Worm (Caenorhabditis elegans) whole organism, L4 larva: ENCODE data around the gene gtap-2.

Experiments used
- F49E8.2 ChIP-seq: sonication (generic microtip); optimal IDR thresholded peaks from 2 replicates; lab custom pipeline; 2016; ENCODE audit warnings: missing compliant biosample characterization, mild to moderate bottlenecking, missing genetic modification characterization, borderline replicate concordance
- T20F7.1 ChIP-seq: fragments of 200-800 bp; sonication (Bioruptor generic); optimal IDR thresholded peaks from 2 replicates; lab custom pipeline; 2018; ENCODE audit warnings: mild to moderate bottlenecking, missing genetic modification characterization, missing compliant biosample characterization
- T26A8.4 ChIP-seq: fragments of 200-800 bp; sonication (Bioruptor generic); IDR thresholded peaks from 2 replicates; pipeline ENCODE4 v1.3.6; 2022; ENCODE audit warnings: missing genetic modification characterization, missing compliant biosample characterization
- ZK546.5 ChIP-seq, 2 experiments: sonication (generic microtip); optimal IDR thresholded peaks; 2 replicates each; lab custom pipeline; 2017; ENCODE audit warnings: missing biosample characterization in 2 of 2, missing genetic modification characterization in 2 of 2
- aha-1 ChIP-seq: fragments of 150-350 bp; peaks from one replicate; lab custom pipeline; 2014; ENCODE audit warnings: missing biosample characterization, missing genetic modification characterization
- ama-1 ChIP-seq: fragments of 150-350 bp; optimal IDR thresholded peaks from 2 replicates; lab custom pipeline; 2014; ENCODE audit warnings: inconsistent platforms, mixed read lengths
- ceh-20 ChIP-seq: fragments of 200-800 bp; sonication (Bioruptor generic); IDR thresholded peaks from 2 replicates; pipeline ENCODE4 v1.3.6; 2022; ENCODE audit warnings: missing genetic modification reagents, missing genetic modification characterization, missing compliant biosample characterization
- daf-16 ChIP-seq, 3 experiments: sonication (generic microtip); optimal IDR thresholded peaks; 2 replicates each; lab custom pipeline; 2016 to 2017; ENCODE audit warnings: missing genetic modification characterization in 3 of 3, missing genetic modification reagents in 3 of 3, mild to moderate bottlenecking in 2 of 3, missing compliant biosample characterization in 2 of 3, missing biosample characterization in 1 of 3, moderate library complexity in 1 of 3
- daf-19 ChIP-seq: fragments of 200-800 bp; sonication (Bioruptor generic); conservative IDR thresholded peaks from 2 replicates; pipeline ENCODE4 v1.3.6; 2022; ENCODE audit warnings: missing genetic modification characterization, missing compliant biosample characterization
- daf-8 ChIP-seq: fragments of 200-800 bp; sonication (Bioruptor generic); IDR thresholded peaks from 2 replicates; pipeline ENCODE4 v1.3.6; 2022; ENCODE audit warnings: missing genetic modification characterization, missing compliant biosample characterization
- duxl-1 ChIP-seq: sonication (generic microtip); optimal IDR thresholded peaks from 2 replicates; lab custom pipeline; 2016; ENCODE audit warnings: mild to moderate bottlenecking, missing genetic modification characterization, moderate library complexity, missing compliant biosample characterization; ENCODE audit not compliant: poor library complexity
- dve-1 ChIP-seq: sonication (generic microtip); optimal IDR thresholded peaks from 2 replicates; lab custom pipeline; 2017; ENCODE audit warnings: antibody characterized with exemption, mild to moderate bottlenecking, missing genetic modification characterization, missing compliant biosample characterization; ENCODE audit not compliant: insufficient read depth
- hif-1 ChIP-seq, 2 experiments: sonication (generic microtip); optimal IDR thresholded peaks; 2 replicates each; lab custom pipeline; 2016 to 2017; ENCODE audit warnings: missing compliant biosample characterization in 2 of 2, missing genetic modification characterization in 2 of 2, missing genetic modification reagents in 2 of 2, missing genotype in 2 of 2, mild to moderate bottlenecking in 1 of 2
- hlh-30 ChIP-seq: sonication (generic microtip); optimal IDR thresholded peaks from 2 replicates; lab custom pipeline; 2017; ENCODE audit warnings: antibody characterized with exemption, mild to moderate bottlenecking, missing genetic modification characterization, missing compliant biosample characterization; ENCODE audit not compliant: insufficient read depth
- lin-38 ChIP-seq: fragments of 200-800 bp; sonication (Bioruptor generic); IDR thresholded peaks from 2 replicates; pipeline ENCODE4 v1.3.6; 2022; ENCODE audit warnings: missing genetic modification reagents, missing genetic modification characterization, missing compliant biosample characterization
- lin-39 ChIP-seq: fragments of 150-350 bp; optimal IDR thresholded peaks from 2 replicates; lab custom pipeline; 2014; ENCODE audit warnings: missing biosample characterization, missing genetic modification reagents, missing genetic modification characterization
- lsy-2 ChIP-seq, 2 experiments: fragments of 150-350 bp in 1 of 2; sonication (generic microtip) in 1 of 2; optimal IDR thresholded peaks; 2 replicates each; lab custom pipeline; 2014 to 2017; ENCODE audit warnings: missing biosample characterization in 2 of 2, missing genetic modification characterization in 2 of 2
- madf-5 ChIP-seq, 2 experiments: fragments of 200-800 bp; sonication (Bioruptor generic); IDR thresholded peaks; 2 replicates each; pipeline ENCODE4 v1.3.6; 2022; ENCODE audit warnings: missing compliant biosample characterization in 2 of 2, missing genetic modification characterization in 2 of 2
- mdt-29 ChIP-seq: fragments of 200-800 bp; sonication (Bioruptor generic); IDR thresholded peaks from 2 replicates; pipeline ENCODE4 v1.3.6; 2022; ENCODE audit warnings: missing genetic modification reagents, missing genetic modification characterization, missing compliant biosample characterization
- mes-2 ChIP-seq: sonication (generic microtip); optimal IDR thresholded peaks from 2 replicates; lab custom pipeline; 2016; ENCODE audit warnings: missing genotype, mild to moderate bottlenecking, missing genetic modification characterization, missing compliant biosample characterization; ENCODE audit not compliant: poor library complexity, severe bottlenecking
- nhr-102 ChIP-seq: sonication (generic microtip); optimal IDR thresholded peaks from 2 replicates; lab custom pipeline; 2016; ENCODE audit warnings: mild to moderate bottlenecking, missing genetic modification characterization, moderate library complexity, missing compliant biosample characterization
- nhr-11 ChIP-seq: fragments of 150-350 bp; optimal IDR thresholded peaks from 2 replicates; lab custom pipeline; 2014; ENCODE audit warnings: missing biosample characterization, missing genetic modification characterization
- nhr-25 ChIP-seq: sonication (generic microtip); optimal IDR thresholded peaks from 2 replicates; lab custom pipeline; 2017; ENCODE audit warnings: missing genetic modification characterization, mild to moderate bottlenecking, missing compliant biosample characterization, antibody characterized with exemption, moderate library complexity, borderline replicate concordance; ENCODE audit not compliant: insufficient read depth
- nhr-41 ChIP-seq: fragments of 200-800 bp; sonication (Bioruptor generic); IDR thresholded peaks from 2 replicates; pipeline ENCODE4 v1.3.6; 2022; ENCODE audit warnings: missing genetic modification reagents, missing genetic modification characterization, missing compliant biosample characterization
- nhr-6 ChIP-seq: fragments of 150-350 bp; optimal IDR thresholded peaks from 2 replicates; lab custom pipeline; 2014; ENCODE audit warnings: missing biosample characterization, missing genetic modification characterization
- snpc-1.2 ChIP-seq: fragments of 200-800 bp; sonication (Bioruptor generic); IDR thresholded peaks from 2 replicates; pipeline ENCODE4 v1.3.6; 2022; ENCODE audit warnings: missing genetic modification reagents, missing genetic modification characterization, missing compliant biosample characterization
- spr-1 ChIP-seq: sonication (generic microtip); optimal IDR thresholded peaks from 2 replicates; lab custom pipeline; 2016; ENCODE audit warnings: mild to moderate bottlenecking, missing genetic modification characterization, missing compliant biosample characterization
- spr-3 ChIP-seq: fragments of 200-800 bp; sonication (Bioruptor generic); optimal IDR thresholded peaks from 2 replicates; lab custom pipeline; 2018; ENCODE audit warnings: mild to moderate bottlenecking, missing genetic modification characterization, missing compliant biosample characterization
- zfp-2 ChIP-seq: sonication (generic microtip); optimal IDR thresholded peaks from 2 replicates; lab custom pipeline; 2016; ENCODE audit warnings: mild to moderate bottlenecking, missing genetic modification characterization, missing compliant biosample characterization
- zip-2 ChIP-seq: fragments of 150-350 bp; optimal IDR thresholded peaks from 2 replicates; lab custom pipeline; 2014; ENCODE audit warnings: missing biosample characterization, missing genetic modification characterization
- ztf-11 ChIP-seq: fragments of 150-350 bp; optimal IDR thresholded peaks from 2 replicates; lab custom pipeline; 2014; ENCODE audit warnings: missing biosample characterization, missing genetic modification characterization

gtap-2 gene

DNA sequence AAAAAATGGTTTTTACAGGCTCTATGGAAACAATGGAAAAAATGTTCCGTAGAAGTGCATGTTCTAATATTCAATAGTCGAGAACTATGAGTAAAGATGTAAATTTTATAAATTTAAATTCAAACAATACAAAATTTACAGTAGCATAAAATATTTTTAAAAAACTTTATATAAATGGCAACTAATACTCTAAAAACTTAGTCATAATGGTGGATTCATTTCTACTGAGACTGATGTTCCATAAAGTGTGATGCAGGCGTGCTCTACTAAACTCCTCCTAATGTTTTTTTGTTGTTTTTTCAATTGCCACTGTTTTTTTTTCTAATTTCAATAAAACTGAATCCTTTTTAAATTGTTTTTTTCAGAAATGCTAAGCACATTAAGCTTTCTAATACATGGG lies at the start of gene gtap-2:
gtap-2 (plus strand) TSS at position 366 of the 400 bp plus-strand sequence.
- no peak for TF ChIP-seq ceh-20
- no peak for TF ChIP-seq snpc-1.2 (GFP tag; lab: Robert Waterston, UW)
- peak; percentile 37 for TF ChIP-seq T20F7.1 (GFP tag; lab: Kevin White, UChicago)
- peak in 1 of 2 experiments; percentile 37 for TF ChIP-seq lsy-2 (tag; optimal IDR thresholded peaks at IDR 0.05; lab: Kevin White, UChicago)
- TF ChIP-seq nhr-6 (tag; lab: Kevin White, UChicago) = no peak
- TF ChIP-seq zip-2 = no peak
- no peak for TF ChIP-seq ZK546.5 (tag; optimal IDR thresholded peaks at IDR 0.05; lab: Kevin White, UChicago)
- no peak for TF ChIP-seq spr-3 (GFP tag; lab: Kevin White, UChicago)
- no peak for TF ChIP-seq nhr-25 (tag; lab: Kevin White, UChicago)
- peak; percentile 53 for TF ChIP-seq lin-38 (GFP tag; lab: Robert Waterston, UW)
- TF ChIP-seq hlh-30 (tag; lab: Kevin White, UChicago) = peak; percentile 9
- TF ChIP-seq daf-16 (GFP tag; optimal IDR thresholded peaks at IDR 0.05; lab: Kevin White, UChicago) = no peak
- no peak for TF ChIP-seq daf-16 (tag; optimal IDR thresholded peaks at IDR 0.05; lab: Kevin White, UChicago)
- no peak for TF ChIP-seq zfp-2 (tag; lab: Kevin White, UChicago)
- TF ChIP-seq dve-1 (tag; lab: Kevin White, UChicago) = peak; percentile 3
- TF ChIP-seq daf-19 (GFP tag; lab: Robert Waterston, UW) = no peak
- no peak for TF ChIP-seq F49E8.2 (tag; lab: Kevin White, UChicago)
- TF ChIP-seq ztf-11 (tag; lab: Kevin White, UChicago) = no peak
- TF ChIP-seq daf-8 (GFP tag; lab: Robert Waterston, UW) = no peak
- TF ChIP-seq lin-39 = no peak
- TF ChIP-seq nhr-11 = no peak
- no peak for TF ChIP-seq T26A8.4
- TF ChIP-seq duxl-1 (tag; lab: Kevin White, UChicago) = no peak
- TF ChIP-seq hif-1 (tag; optimal IDR thresholded peaks at IDR 0.05; lab: Kevin White, UChicago) = peak in 1 of 2 experiments; percentile 54
- TF ChIP-seq madf-5 (GFP tag; IDR thresholded peaks at IDR 0.05; lab: Robert Waterston, UW) = no peak
- TF ChIP-seq mdt-29 (GFP tag; lab: Robert Waterston, UW) = no peak
- peak; percentile 35 for TF ChIP-seq mes-2 (tag; lab: Kevin White, UChicago)
- TF ChIP-seq nhr-41 (GFP tag; lab: Robert Waterston, UW) = no peak

DNA sequence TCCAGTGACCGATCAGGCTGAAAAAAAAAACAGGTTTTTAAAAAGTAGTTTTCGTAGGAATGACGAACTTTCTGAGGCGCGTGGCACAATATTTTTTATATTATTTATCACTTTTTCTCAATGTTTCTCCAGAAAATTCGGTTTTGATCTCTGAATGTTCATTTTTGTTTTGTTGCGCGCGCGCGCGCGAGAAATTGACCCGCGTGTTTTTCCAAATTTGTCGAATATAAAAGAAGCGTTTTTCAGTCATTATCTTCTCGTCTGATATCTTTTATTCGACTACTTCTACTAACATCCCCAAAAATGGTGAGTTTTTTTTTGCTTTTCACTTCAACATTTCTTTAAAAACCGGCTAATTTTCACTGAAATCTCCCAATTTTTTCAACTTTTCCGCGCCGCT lies 49.5 kb upstream of the gtap-2 start, which contains the start of gene rmd-1:
rmd-1 (plus strand) TSS at position 247 of the 400 bp plus-strand sequence.
- TF ChIP-seq nhr-102 (tag; lab: Kevin White, UChicago) (no peak), lin-38 (GFP tag; lab: Robert Waterston, UW) (peak; percentile 51)

DNA sequence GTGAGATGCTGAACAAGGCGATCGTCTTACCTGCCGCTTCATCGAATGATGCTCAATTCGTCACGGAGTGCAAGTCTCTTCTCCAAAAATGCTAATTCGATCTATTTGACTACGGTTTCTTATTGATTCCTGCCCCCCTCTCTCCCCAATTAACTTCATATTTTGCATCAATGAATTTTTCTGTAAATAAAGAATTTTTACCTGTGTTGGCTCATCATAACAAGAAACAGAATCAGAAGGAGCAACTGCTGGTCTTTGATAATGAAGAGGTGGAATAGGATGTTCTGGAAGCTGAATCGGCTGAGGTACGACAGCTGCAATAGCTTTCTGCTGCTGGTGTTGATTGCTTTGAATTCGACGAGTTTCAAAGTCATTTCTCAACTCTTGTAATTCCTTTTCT lies 48.2 kb upstream of the gtap-2 start:
- TF ChIP-seq aha-1 (tag; lab: Kevin White, UChicago) = peak; percentile 22
- no peak for TF ChIP-seq spr-1 (tag; lab: Kevin White, UChicago)
- TF ChIP-seq, all 104 proteins: peak for 1

DNA sequence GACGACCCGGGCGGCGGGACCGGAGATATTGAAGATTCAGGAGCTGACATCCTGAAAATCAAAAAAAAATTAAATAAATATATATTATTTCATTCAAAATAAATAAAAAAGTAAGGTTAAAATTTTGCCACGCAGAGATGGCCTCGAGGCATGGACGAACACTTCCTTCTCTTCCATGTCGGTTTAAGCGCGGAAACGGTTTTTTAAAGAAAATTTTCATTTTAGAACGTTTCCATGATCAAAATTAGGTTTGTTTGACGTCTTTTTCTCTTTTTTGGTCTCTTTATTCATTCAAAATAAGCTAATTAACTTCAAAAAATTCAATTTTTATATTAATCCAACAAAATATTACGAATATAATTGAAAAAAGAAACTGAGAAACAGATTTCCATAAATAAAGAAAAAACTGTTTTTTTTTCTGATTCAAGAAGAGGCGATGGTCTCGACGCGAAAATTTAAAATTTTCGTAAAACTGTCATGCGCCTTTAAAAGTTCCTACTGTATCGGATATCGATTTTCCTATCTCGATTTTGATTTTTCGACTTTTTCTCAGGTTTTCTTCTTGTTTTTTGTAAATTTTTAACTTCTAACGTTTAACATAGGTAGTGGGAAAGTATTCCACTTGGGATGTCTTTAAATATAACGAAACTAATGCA lies 46.1 kb upstream of the gtap-2 start, which contains the start of gene gcc-2:
gcc-2 (minus strand) TSS at position 51 of the 656 bp plus-strand sequence.
- TF ChIP-seq ama-1 (no peak), mes-2 (tag; lab: Kevin White, UChicago) (peak; percentile 9), aha-1 (tag; lab: Kevin White, UChicago) (peak; percentile 13)
